Worm (Caenorhabditis elegans): Measurements from ENCODE around the gene nsph-1.1.

Gene nsph-1.1

DNA sequence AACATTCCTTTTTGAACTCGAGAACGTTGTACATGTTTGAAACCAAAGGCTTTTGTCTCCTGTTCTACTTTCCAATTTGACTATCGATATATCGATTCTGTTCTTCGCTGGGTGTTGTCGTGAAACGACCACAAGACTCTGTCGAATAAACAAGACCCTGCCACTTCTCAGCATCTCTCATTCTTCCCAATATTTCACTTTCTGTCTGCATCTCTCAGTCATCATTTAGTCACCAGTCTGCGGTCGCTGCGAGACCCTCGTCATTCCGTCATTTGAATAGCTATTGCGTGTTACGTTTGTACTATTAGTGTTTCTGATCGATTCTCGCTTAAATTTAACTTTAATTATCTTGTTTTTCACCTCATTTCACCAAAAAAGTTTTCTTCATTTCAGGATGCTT, 20.8 kb downstream of the nsph-1.1 start (continued):
- TF ChIP-seq nhr-21 (tag; optimal IDR thresholded peaks at IDR 0.05) (peak; percentile 97), sma-3 (GFP tag; optimal IDR thresholded peaks at IDR 0.05) (peak; percentile 97), nhr-129 (tag; optimal IDR thresholded peaks at IDR 0.05) (peak; percentile 99), R02D3.7 (tag; optimal IDR thresholded peaks at IDR 0.05) (no peak), lin-11 (tag; optimal IDR thresholded peaks at IDR 0.05) (peak; percentile 97), lsy-2 (tag; optimal IDR thresholded peaks at IDR 0.05) (peak; percentile 75 to 96), mab-5 (tag; optimal IDR thresholded peaks at IDR 0.05) (peak; percentile 92), blmp-1 (tag; optimal IDR thresholded peaks at IDR 0.05; ENCODE audit: insufficient read depth) (peak; percentile 60), C34F6.9 (tag; optimal IDR thresholded peaks at IDR 0.05) (peak; percentile 100), ztf-1 (GFP tag; conservative IDR thresholded peaks at IDR 0.05) (0 out of 2 replicates have a peak, but pooled peaks have one; percentile 46)

DNA sequence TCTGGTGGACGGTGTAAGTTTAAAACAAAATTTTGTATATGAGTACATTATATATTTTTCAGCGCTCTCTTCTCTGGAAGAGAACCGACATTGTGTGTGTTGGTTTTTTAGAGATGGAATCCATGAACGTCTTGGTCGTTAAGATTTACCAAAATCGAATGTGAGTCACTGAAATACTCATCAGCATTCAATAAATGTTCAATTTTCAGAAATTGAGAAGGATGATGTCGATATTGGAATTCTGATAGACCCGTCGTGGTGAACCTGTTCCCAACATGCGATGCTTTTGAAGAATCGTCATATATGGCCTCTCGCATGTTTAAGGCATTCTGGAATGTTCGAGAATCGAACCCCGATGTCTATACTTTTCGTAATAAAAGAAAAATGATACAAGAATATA, 22.2 kb downstream of the nsph-1.1 start:
- TF ChIP-seq unc-55 (GFP tag; optimal IDR thresholded peaks at IDR 0.05): no peak
- TF ChIP-seq nhr-10 (tag; optimal IDR thresholded peaks at IDR 0.05): no peak
- no peak for TF ChIP-seq lin-11 (tag; optimal IDR thresholded peaks at IDR 0.05)
- TF ChIP-seq mbf-1 (tag; optimal IDR thresholded peaks at IDR 0.05): no peak
- no peak for TF ChIP-seq lin-13 (GFP tag; optimal IDR thresholded peaks at IDR 0.05)
- no peak for TF ChIP-seq ztf-1 (GFP tag; conservative IDR thresholded peaks at IDR 0.05)
- no peak for TF ChIP-seq nhr-25 (tag; optimal IDR thresholded peaks at IDR 0.05)
- no peak for TF ChIP-seq C34F6.9 (tag; optimal IDR thresholded peaks at IDR 0.05)
- no peak for TF ChIP-seq sem-4 (tag; optimal IDR thresholded peaks at IDR 0.05)
- no peak for TF ChIP-seq egl-27 (tag; optimal IDR thresholded peaks at IDR 0.05)
- TF ChIP-seq zag-1 (tag; optimal IDR thresholded peaks at IDR 0.05): no peak
- no peak for TF ChIP-seq fos-1 (tag; optimal IDR thresholded peaks at IDR 0.05)
- no peak for TF ChIP-seq ztf-11 (tag; optimal IDR thresholded peaks at IDR 0.05)
- TF ChIP-seq ZK546.5 (tag; optimal IDR thresholded peaks at IDR 0.05): no peak
- TF ChIP-seq lsy-2 (tag; optimal IDR thresholded peaks at IDR 0.05): no peak
- no peak for TF ChIP-seq sma-9 (GFP tag; optimal IDR thresholded peaks at IDR 0.05)
- no peak for TF ChIP-seq sma-9 (tag; optimal IDR thresholded peaks at IDR 0.05)
- no peak for TF ChIP-seq dmd-4 (tag; optimal IDR thresholded peaks at IDR 0.05)
- TF ChIP-seq nhr-23 (tag; optimal IDR thresholded peaks at IDR 0.05): no peak
- no peak for TF ChIP-seq nhr-237 (tag; optimal IDR thresholded peaks at IDR 0.05)
- no peak for TF ChIP-seq ztf-4 (tag; optimal IDR thresholded peaks at IDR 0.05)

DNA sequence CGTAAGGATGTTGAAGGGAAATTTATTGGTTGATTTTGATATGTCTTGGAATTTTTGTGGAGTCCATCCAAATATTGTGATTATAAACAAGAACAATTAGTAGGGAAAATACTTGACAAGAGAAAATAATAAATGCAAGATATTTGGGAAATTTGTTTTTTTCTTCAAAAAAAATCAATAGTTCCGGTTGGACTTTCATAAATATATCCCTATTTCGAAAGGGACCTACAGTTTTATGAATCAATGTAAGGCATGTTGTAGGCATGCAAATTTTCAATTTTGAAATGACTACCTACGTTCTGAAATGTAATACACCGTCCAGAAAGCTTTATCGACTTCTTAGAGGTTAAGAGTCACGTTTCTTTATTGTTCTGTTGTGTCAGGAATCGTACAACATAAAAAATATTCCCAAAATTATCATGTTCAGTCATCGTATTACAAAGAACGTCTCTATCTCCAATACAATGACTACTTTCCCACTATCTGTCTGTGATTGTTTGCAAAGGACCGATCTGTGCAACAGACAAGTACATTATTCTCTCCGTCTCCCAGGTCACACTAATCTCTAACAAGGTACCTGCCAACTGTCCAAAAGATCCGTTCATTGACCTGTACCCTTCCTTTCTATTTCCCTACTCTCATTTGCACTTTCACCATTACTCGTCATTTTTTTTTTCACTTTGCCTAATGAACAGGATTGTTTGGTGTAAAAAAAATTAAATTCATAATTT, 23.4 kb downstream of the nsph-1.1 start, which contains the start of gene F07H5.13:
F07H5.13 (plus strand) TSS at position 730 of the 731 bp plus-strand sequence.
- TF ChIP-seq elt-3 (tag; optimal IDR thresholded peaks at IDR 0.05) (no peak), lsy-2 (tag; optimal IDR thresholded peaks at IDR 0.05) (peak in 1 of 2 experiments; percentile 63), unc-55 (GFP tag; optimal IDR thresholded peaks at IDR 0.05) (peak; percentile 14), egl-27 (tag; optimal IDR thresholded peaks at IDR 0.05) (no peak), mab-5 (tag; optimal IDR thresholded peaks at IDR 0.05) (no peak), nhr-25 (tag; optimal IDR thresholded peaks at IDR 0.05) (peak; percentile 71), unc-62 (GFP tag; optimal IDR thresholded peaks at IDR 0.05) (no peak), ztf-4 (tag; optimal IDR thresholded peaks at IDR 0.05) (peak; percentile 71), sma-3 (GFP tag; optimal IDR thresholded peaks at IDR 0.05) (peak; percentile 63), ZK546.5 (tag; optimal IDR thresholded peaks at IDR 0.05) (no peak), lin-13 (GFP tag; optimal IDR thresholded peaks at IDR 0.05) (peak; percentile 54), gmeb-1 (tag; optimal IDR thresholded peaks at IDR 0.05) (no peak), nhr-21 (tag; optimal IDR thresholded peaks at IDR 0.05) (peak; percentile 38), C34F6.9 (tag; optimal IDR thresholded peaks at IDR 0.05) (peak; percentile 40), nhr-12 (tag; optimal IDR thresholded peaks at IDR 0.05) (peak; percentile 4), sma-9 (GFP tag; optimal IDR thresholded peaks at IDR 0.05) (peak; percentile 56), sma-9 (tag; optimal IDR thresholded peaks at IDR 0.05) (no peak), Y55F3AM.14 (GFP tag; optimal IDR thresholded peaks at IDR 0.05) (peak; percentile 76), nhr-129 (tag; optimal IDR thresholded peaks at IDR 0.05) (peak; percentile 22), crh-2 (tag; optimal IDR thresholded peaks at IDR 0.05) (peak; percentile 69), F13H6.1 (tag; optimal IDR thresholded peaks at IDR 0.05) (peak; percentile 62), nhr-11 (tag; optimal IDR thresholded peaks at IDR 0.05) (no peak)

DNA sequence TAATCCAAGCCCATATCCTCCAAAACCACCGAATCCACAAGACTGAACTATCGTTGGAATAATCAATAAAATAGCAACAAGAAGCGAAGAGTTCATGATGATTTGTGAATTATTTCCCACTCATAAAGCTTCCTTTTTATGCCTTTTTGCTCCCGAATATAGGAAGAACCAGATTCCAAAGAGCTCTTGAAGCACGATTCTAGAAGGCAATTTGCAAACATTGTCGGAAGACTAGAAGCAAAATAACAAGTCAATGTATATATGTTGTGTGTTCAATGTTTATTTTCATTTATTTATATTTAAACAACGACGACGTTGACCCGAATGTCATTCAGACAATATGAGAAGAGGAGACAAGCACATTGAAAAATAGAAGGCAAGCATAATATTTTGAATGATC, 26.1 kb downstream of the nsph-1.1 start, which contains the start of gene idpa-2:
idpa-2 (minus strand) TSS at position 101 of the 400 bp plus-strand sequence.
- no peak for TF ChIP-seq nhr-129 (tag; optimal IDR thresholded peaks at IDR 0.05)

All from whole organism, L2 larva.